Worm (Caenorhabditis elegans) whole organism, L1 larva: Measurements from ENCODE around the gene cyp-31A2.

Experiments used
- blmp-1 ChIP-seq: fragments of 150-350 bp; optimal IDR thresholded peaks from 2 replicates; lab custom pipeline; 2014; ENCODE audit warnings: missing biosample characterization, missing genetic modification characterization
- lin-13 ChIP-seq: fragments of 150-350 bp; optimal IDR thresholded peaks from 2 replicates; lab custom pipeline; 2014; ENCODE audit warnings: missing biosample characterization, missing genetic modification reagents, missing genetic modification characterization
- nhr-11 ChIP-seq: fragments of 150-350 bp; optimal IDR thresholded peaks from 2 replicates; lab custom pipeline; 2014; ENCODE audit warnings: missing biosample characterization, missing genetic modification characterization
- sox-4 ChIP-seq: sonication (generic microtip); optimal IDR thresholded peaks from 2 replicates; lab custom pipeline; 2016; ENCODE audit warnings: missing genetic modification characterization, missing compliant biosample characterization

The cyp-31A2 gene

DNA sequence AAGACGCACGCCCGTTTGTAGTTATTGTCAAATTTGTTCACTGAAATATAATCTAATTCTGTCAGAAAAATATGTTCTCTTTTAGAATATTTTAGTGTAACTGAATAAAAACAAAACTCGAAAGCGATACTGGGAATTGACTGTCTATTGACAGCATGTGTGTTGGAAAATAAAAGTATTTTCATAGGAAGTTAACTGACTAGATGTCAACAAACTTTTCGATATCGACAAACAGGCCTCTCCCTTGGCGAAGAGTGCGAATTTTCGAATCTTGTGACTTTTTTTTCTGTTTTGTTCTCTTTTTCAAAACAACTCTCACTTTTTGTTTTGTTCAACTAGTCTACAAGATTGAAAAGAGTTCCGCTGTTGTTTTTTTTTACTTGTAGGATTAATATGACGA lies 34.5 kb downstream of the cyp-31A2 start:
- no peak for TF ChIP-seq lin-13
- peak; percentile 60 for TF ChIP-seq blmp-1 (tag; lab: Kevin White, UChicago)
- TF ChIP-seq sox-4 (tag; lab: Kevin White, UChicago), result no peak

DNA sequence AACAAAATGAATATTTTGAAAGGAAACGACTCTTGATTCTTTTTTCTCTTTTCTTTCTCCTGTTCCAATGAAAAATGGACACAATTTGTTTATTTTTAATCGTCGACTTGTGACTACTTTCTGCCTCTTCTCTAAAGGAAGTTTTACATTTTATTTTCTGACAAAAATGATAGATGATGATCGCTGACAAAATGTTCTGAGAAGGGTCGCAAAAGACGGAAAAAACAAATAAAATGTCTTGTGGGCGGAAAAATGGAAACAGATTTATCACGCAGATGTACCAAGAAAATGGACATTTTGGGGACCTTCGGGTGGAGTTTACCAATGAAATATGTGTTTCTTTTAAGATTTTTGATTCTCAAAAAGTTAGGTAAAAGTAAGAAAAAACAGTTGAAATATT lies 49.2 kb downstream of the cyp-31A2 start:
- no peak for TF ChIP-seq nhr-11 (tag; lab: Kevin White, UChicago)
